Worm (Caenorhabditis elegans) whole organism, young adult: ENCODE measurements around the gene C05D11.13.

ENCODE experiments used
- B0019.2 ChIP-seq: fragments of 200-800 bp; sonication (Bioruptor generic); conservative IDR thresholded peaks from 2 replicates; pipeline ENCODE4 v1.3.6; 2022; ENCODE audit warnings: missing genetic modification reagents, missing genetic modification characterization, missing compliant biosample characterization
- B0336.3 ChIP-seq: fragments of 200-800 bp; sonication (Bioruptor generic); IDR thresholded peaks from 2 replicates; pipeline ENCODE4 v1.3.6; 2022; ENCODE audit warnings: missing genetic modification characterization, missing compliant biosample characterization
- C17E4.6 ChIP-seq: fragments of 200-800 bp; sonication (Bioruptor generic); IDR thresholded peaks from 2 replicates; pipeline ENCODE4 v1.3.6; 2022; ENCODE audit warnings: missing genetic modification reagents, missing genetic modification characterization, missing compliant biosample characterization
- D2030.7 ChIP-seq: fragments of 200-800 bp; sonication (Bioruptor generic); IDR thresholded peaks from 2 replicates; pipeline ENCODE4 v1.3.6; 2022; ENCODE audit warnings: missing genetic modification reagents, missing genetic modification characterization, missing compliant biosample characterization
- F10E7.11 ChIP-seq: sonication (generic microtip); optimal IDR thresholded peaks from 2 replicates; lab custom pipeline; 2017; ENCODE audit warnings: mild to moderate bottlenecking, missing genetic modification characterization, moderate library complexity, missing compliant biosample characterization
- F39B2.1 ChIP-seq: fragments of 200-800 bp; sonication (Bioruptor generic); IDR thresholded peaks from 2 replicates; pipeline ENCODE4 v1.3.6; 2022; ENCODE audit warnings: missing genetic modification reagents, missing genetic modification characterization, missing compliant biosample characterization
- F52B5.7 ChIP-seq: sonication (generic microtip); optimal IDR thresholded peaks from 2 replicates; lab custom pipeline; 2016; ENCODE audit warnings: mild to moderate bottlenecking, missing genetic modification characterization, missing compliant biosample characterization
- F57C9.4 ChIP-seq: sonication (generic microtip); optimal IDR thresholded peaks from 2 replicates; lab custom pipeline; 2017; ENCODE audit warnings: mild to moderate bottlenecking, missing genetic modification characterization, missing compliant biosample characterization
- K11D2.4 ChIP-seq: fragments of 200-800 bp; sonication (Bioruptor generic); IDR thresholded peaks from 2 replicates; pipeline ENCODE4 v1.3.6; 2022; ENCODE audit warnings: missing genetic modification reagents, missing genetic modification characterization, missing compliant biosample characterization
- K12H6.12 ChIP-seq: fragments of 200-800 bp; sonication (Bioruptor generic); optimal IDR thresholded peaks from 2 replicates; lab custom pipeline; 2018; ENCODE audit warnings: mild to moderate bottlenecking, missing genetic modification characterization, missing compliant biosample characterization
- Y53F4B.3 ChIP-seq: fragments of 200-800 bp; sonication (Bioruptor generic); IDR thresholded peaks from 2 replicates; pipeline ENCODE4 v1.3.6; 2022; ENCODE audit warnings: missing genetic modification reagents, missing genetic modification characterization, missing compliant biosample characterization
- Y56A3A.18 ChIP-seq: fragments of 200-800 bp; sonication (Bioruptor generic); IDR thresholded peaks from 2 replicates; pipeline ENCODE4 v1.3.6; 2022; ENCODE audit warnings: missing genetic modification reagents, missing genetic modification characterization, missing compliant biosample characterization
- akir-1 ChIP-seq: fragments of 200-800 bp; sonication (Bioruptor generic); optimal IDR thresholded peaks from 2 replicates; lab custom pipeline; 2018; ENCODE audit warnings: mild to moderate bottlenecking, missing genetic modification characterization, moderate library complexity, missing compliant biosample characterization
- aptf-2 ChIP-seq: fragments of 200-800 bp; sonication (Bioruptor generic); conservative IDR thresholded peaks from 2 replicates; pipeline ENCODE4 v1.3.6; 2022; ENCODE audit warnings: missing genetic modification reagents, missing genetic modification characterization, missing compliant biosample characterization
- attf-3 ChIP-seq: fragments of 200-800 bp; sonication (Bioruptor generic); conservative IDR thresholded peaks from 2 replicates; pipeline ENCODE4 v1.3.6; 2022; ENCODE audit warnings: missing genetic modification reagents, missing genetic modification characterization, missing compliant biosample characterization
- attf-5 ChIP-seq: fragments of 200-800 bp; sonication (Bioruptor generic); optimal IDR thresholded peaks from 2 replicates; lab custom pipeline; 2018; ENCODE audit warnings: mild to moderate bottlenecking, missing genetic modification characterization, missing compliant biosample characterization
- bed-2 ChIP-seq: fragments of 200-800 bp; sonication (Bioruptor generic); IDR thresholded peaks from 2 replicates; pipeline ENCODE4 v1.3.6; 2022; ENCODE audit warnings: missing genetic modification reagents, missing genetic modification characterization, missing compliant biosample characterization
- ccch-3 ChIP-seq: fragments of 200-800 bp; sonication (Bioruptor generic); optimal IDR thresholded peaks from 2 replicates; lab custom pipeline; 2018; ENCODE audit warnings: mild to moderate bottlenecking, missing genetic modification characterization, missing compliant biosample characterization
- ceh-100 ChIP-seq: fragments of 200-800 bp; sonication (Bioruptor generic); IDR thresholded peaks from 2 replicates; pipeline ENCODE4 v1.3.6; 2022; ENCODE audit warnings: missing genetic modification reagents, missing genetic modification characterization, missing compliant biosample characterization
- ceh-27 ChIP-seq: fragments of 200-800 bp; sonication (Bioruptor generic); optimal IDR thresholded peaks from 2 replicates; lab custom pipeline; 2018; ENCODE audit warnings: mild to moderate bottlenecking, missing genetic modification characterization, moderate library complexity, missing compliant biosample characterization
- ceh-58 ChIP-seq: fragments of 200-800 bp; sonication (Bioruptor generic); IDR thresholded peaks from 2 replicates; pipeline ENCODE4 v1.3.6; 2022; ENCODE audit warnings: missing genetic modification characterization, missing compliant biosample characterization
- ceh-79 ChIP-seq: sonication (generic microtip); optimal IDR thresholded peaks from 2 replicates; lab custom pipeline; 2017; ENCODE audit warnings: mild to moderate bottlenecking, missing genetic modification characterization, missing compliant biosample characterization
- die-1 ChIP-seq: sonication (generic microtip); optimal IDR thresholded peaks from 2 replicates; lab custom pipeline; 2016; ENCODE audit warnings: missing genotype, mild to moderate bottlenecking, missing genetic modification characterization, missing compliant biosample characterization
- dox-1 ChIP-seq: fragments of 200-800 bp; sonication (Bioruptor generic); IDR thresholded peaks from 2 replicates; pipeline ENCODE4 v1.3.6; 2022; ENCODE audit warnings: missing genetic modification reagents, missing genetic modification characterization, missing compliant biosample characterization
- efl-1 ChIP-seq: fragments of 150-350 bp; optimal IDR thresholded peaks from 2 replicates; lab custom pipeline; 2014; ENCODE audit warnings: missing biosample characterization, missing genetic modification reagents, missing genetic modification characterization
- ets-4 ChIP-seq: fragments of 200-800 bp; sonication (Bioruptor generic); optimal IDR thresholded peaks from 2 replicates; lab custom pipeline; 2018; ENCODE audit warnings: mild to moderate bottlenecking, missing genetic modification characterization, missing compliant biosample characterization
- fkh-3 ChIP-seq: sonication (generic microtip); optimal IDR thresholded peaks from 2 replicates; lab custom pipeline; 2016; ENCODE audit warnings: mild to moderate bottlenecking, missing genetic modification characterization, missing compliant biosample characterization
- hmg-1.2 ChIP-seq: fragments of 200-800 bp; sonication (Bioruptor generic); IDR thresholded peaks from 2 replicates; pipeline ENCODE4 v1.3.6; 2022; ENCODE audit warnings: missing genetic modification reagents, missing genetic modification characterization, missing compliant biosample characterization
- hrde-1 ChIP-seq: sonication (generic microtip); optimal IDR thresholded peaks from 2 replicates; lab custom pipeline; 2016; ENCODE audit warnings: missing genetic modification characterization, mild to moderate bottlenecking, missing compliant biosample characterization, moderate library complexity, missing genotype, missing genetic modification reagents, borderline replicate concordance
- hsf-1 ChIP-seq: fragments of 200-800 bp; sonication (Bioruptor generic); IDR thresholded peaks from 2 replicates; pipeline ENCODE4 v1.3.6; 2022; ENCODE audit warnings: missing genetic modification reagents, missing genetic modification characterization, missing compliant biosample characterization
- let-607 ChIP-seq, 2 experiments: fragments of 200-800 bp in 1 of 2; sonication (Bioruptor generic) in 1 of 2; sonication (generic microtip) in 1 of 2; optimal IDR thresholded peaks; 2 replicates each; lab custom pipeline; 2016 to 2018; ENCODE audit warnings: mild to moderate bottlenecking in 2 of 2, missing compliant biosample characterization in 2 of 2, missing genetic modification characterization in 2 of 2, moderate library complexity in 2 of 2, missing genotype in 1 of 2
- lin-26 ChIP-seq: fragments of 200-800 bp; sonication (Bioruptor generic); IDR thresholded peaks from 2 replicates; pipeline ENCODE4 v1.3.6; 2022; ENCODE audit warnings: missing genetic modification reagents, missing genetic modification characterization, missing compliant biosample characterization
- lin-35 ChIP-seq, 3 experiments: fragments of 150-350 bp in 2 of 3; sonication (generic microtip) in 1 of 3; optimal IDR thresholded peaks; 2 replicates each; lab custom pipeline; 2014 to 2018; ENCODE audit warnings: missing biosample characterization in 3 of 3, missing genetic modification characterization in 3 of 3, missing genetic modification reagents in 3 of 3
- lir-1 ChIP-seq: fragments of 200-800 bp; sonication (Bioruptor generic); conservative IDR thresholded peaks from 2 replicates; pipeline ENCODE4 v1.3.6; 2022; ENCODE audit warnings: missing genetic modification reagents, missing genetic modification characterization, missing compliant biosample characterization
- lsy-27 ChIP-seq: sonication (generic microtip); optimal IDR thresholded peaks from 2 replicates; lab custom pipeline; 2017; ENCODE audit warnings: missing genetic modification characterization, mild to moderate bottlenecking, missing compliant biosample characterization, antibody characterized with exemption, missing genotype, borderline replicate concordance; ENCODE audit not compliant: insufficient read depth
- mel-28 ChIP-seq: sonication (generic microtip); optimal IDR thresholded peaks from 2 replicates; lab custom pipeline; 2016; ENCODE audit warnings: borderline replicate concordance, mild to moderate bottlenecking, missing genetic modification characterization, missing compliant biosample characterization
- nfya-2 ChIP-seq: fragments of 200-800 bp; sonication (Bioruptor generic); IDR thresholded peaks from 2 replicates; pipeline ENCODE4 v1.3.6; 2022; ENCODE audit warnings: missing genetic modification reagents, missing genetic modification characterization, missing compliant biosample characterization
- pbrm-1 ChIP-seq: fragments of 200-800 bp; sonication (Bioruptor generic); IDR thresholded peaks from 2 replicates; pipeline ENCODE4 v1.3.6; 2022; ENCODE audit warnings: missing genetic modification reagents, missing genetic modification characterization, missing compliant biosample characterization
- pha-4 ChIP-seq: fragments of 150-350 bp; sonication (generic microtip); optimal IDR thresholded peaks from 2 replicates; lab custom pipeline; 2014; ENCODE audit warnings: missing biosample characterization, missing genetic modification reagents, missing genetic modification characterization
- snpc-3.4 ChIP-seq: sonication (generic microtip); optimal IDR thresholded peaks from 2 replicates; lab custom pipeline; 2017; ENCODE audit warnings: missing genetic modification characterization, mild to moderate bottlenecking, missing compliant biosample characterization, antibody characterized with exemption, moderate library complexity, missing genotype, missing genetic modification reagents
- snpc-4 ChIP-seq, 5 experiments: fragments of 150-350 bp in 1 of 5; sonication (generic microtip) in 4 of 5; optimal IDR thresholded peaks; 2 replicates each; lab custom pipeline; 2014 to 2018; ENCODE audit warnings: missing genetic modification characterization in 5 of 5, missing biosample characterization in 3 of 5, antibody characterized with exemption in 2 of 5, mild to moderate bottlenecking in 2 of 5, missing compliant biosample characterization in 2 of 5, missing genotype in 2 of 5, moderate library complexity in 2 of 5, missing genetic modification reagents in 1 of 5
- somi-1 ChIP-seq: fragments of 200-800 bp; sonication (Bioruptor generic); optimal IDR thresholded peaks from 2 replicates; lab custom pipeline; 2018; ENCODE audit warnings: mild to moderate bottlenecking, missing genetic modification characterization, missing compliant biosample characterization
- tbx-9 ChIP-seq: sonication (generic microtip); optimal IDR thresholded peaks from 2 replicates; lab custom pipeline; 2016; ENCODE audit warnings: borderline replicate concordance, missing genetic modification characterization, inconsistent platforms, missing compliant biosample characterization
- tlf-1 ChIP-seq: fragments of 200-800 bp; sonication (Bioruptor generic); optimal IDR thresholded peaks from 2 replicates; lab custom pipeline; 2018; ENCODE audit warnings: mild to moderate bottlenecking, missing genetic modification characterization, missing compliant biosample characterization
- unc-130 ChIP-seq: sonication (generic microtip); optimal IDR thresholded peaks from 2 replicates; lab custom pipeline; 2016; ENCODE audit warnings: missing genetic modification reagents, missing genetic modification characterization, missing compliant biosample characterization
- ztf-22 ChIP-seq: fragments of 200-800 bp; sonication (Bioruptor generic); optimal IDR thresholded peaks from 2 replicates; lab custom pipeline; 2018; ENCODE audit warnings: mild to moderate bottlenecking, missing genetic modification characterization, moderate library complexity, missing compliant biosample characterization
- ztf-28 ChIP-seq: fragments of 200-800 bp; sonication (Bioruptor generic); IDR thresholded peaks from 2 replicates; pipeline ENCODE4 v1.3.6; 2022; ENCODE audit warnings: missing genetic modification reagents, missing genetic modification characterization, missing compliant biosample characterization

Gene C05D11.13

ce11 chrIII:6453665-6454064, 9.3 kb upstream of the C05D11.13 start (continued):
- TF ChIP-seq ztf-22 (GFP tag; lab: Kevin White, UChicago) (no peak), ceh-79 (tag; lab: Kevin White, UChicago) (no peak), snpc-3.4 (tag; lab: Kevin White, UChicago) (peak; percentile 73), let-607 (tag; optimal IDR thresholded peaks at IDR 0.05; lab: Kevin White, UChicago) (no peak), snpc-4 (GFP tag; optimal IDR thresholded peaks at IDR 0.05; lab: Kevin White, UChicago) (peak; percentile 48), snpc-4 (tag; optimal IDR thresholded peaks at IDR 0.05; lab: Kevin White, UChicago) (peak; percentile 14 to 62 (median 31)), ceh-100 (GFP tag; lab: Robert Waterston, UW) (peak; percentile 34; the same call in 1 of the 2 replicates), pha-4 (tag; lab: Kevin White, UChicago) (peak; percentile 44), ceh-58 (no peak), attf-5 (GFP tag; lab: Kevin White, UChicago) (peak; percentile 98), dox-1 (peak; percentile 91), hsf-1 (no peak), F57C9.4 (tag; lab: Kevin White, UChicago) (no peak), B0019.2 (GFP tag; lab: Robert Waterston, UW) (no peak), lsy-27 (tag; lab: Kevin White, UChicago) (no peak), bed-2 (GFP tag; lab: Robert Waterston, UW) (no peak), D2030.7 (peak; percentile 67), mel-28 (tag; lab: Kevin White, UChicago) (no peak), B0336.3 (GFP tag; lab: Robert Waterston, UW) (peak; percentile 62), F52B5.7 (no peak), K12H6.12 (peak; percentile 38), Y56A3A.18 (GFP tag; lab: Robert Waterston, UW) (no peak), efl-1 (GFP tag; lab: Kevin White, UChicago) (peak; percentile 46), Y53F4B.3 (GFP tag; lab: Robert Waterston, UW) (no peak), ceh-27 (GFP tag; lab: Kevin White, UChicago) (peak; percentile 63), somi-1 (peak; percentile 9), tbx-9 (no peak), aptf-2 (GFP tag; lab: Robert Waterston, UW) (no peak), hrde-1 (tag; lab: Kevin White, UChicago) (no peak), C17E4.6 (GFP tag; lab: Robert Waterston, UW) (no peak), F10E7.11 (tag; lab: Kevin White, UChicago) (no peak), tlf-1 (GFP tag; lab: Kevin White, UChicago) (peak; percentile 36), akir-1 (GFP tag; lab: Kevin White, UChicago) (no peak), lir-1 (GFP tag; lab: Robert Waterston, UW) (no peak; the same call in 1 of the 2 replicates), unc-130 (GFP tag; lab: Kevin White, UChicago) (no peak), lin-26 (peak; percentile 17; the same call in 1 of the 2 replicates), fkh-3 (no peak), die-1 (tag; lab: Kevin White, UChicago) (peak; percentile 53), F39B2.1 (GFP tag; lab: Robert Waterston, UW) (no peak), attf-3 (0 out of 2 replicates have a peak, but pooled peaks have one; percentile 26), ets-4 (GFP tag; lab: Kevin White, UChicago) (no peak), nfya-2 (GFP tag; lab: Robert Waterston, UW) (no peak), lin-35 (GFP tag; optimal IDR thresholded peaks at IDR 0.05; lab: Kevin White, UChicago) (peak in 1 of 3 experiments; percentile 86), pbrm-1 (GFP tag; lab: Robert Waterston, UW) (peak; percentile 76), ccch-3 (GFP tag; lab: Kevin White, UChicago) (no peak), ztf-28 (GFP tag; lab: Robert Waterston, UW) (no peak), K11D2.4 (GFP tag; lab: Robert Waterston, UW) (no peak), hmg-1.2 (peak; percentile 68; the same call in 1 of the 2 replicates)
